Worm (Caenorhabditis elegans) whole organism, early embryonic: ENCODE data around the gene abu-1.

Experiments used
- flt-1 ChIP-seq: fragments of 200-800 bp; sonication (Bioruptor generic); IDR thresholded peaks from 2 replicates; pipeline ENCODE4 v1.3.6; 2022; ENCODE audit warnings: missing genetic modification characterization, missing compliant biosample characterization
- pes-1 ChIP-seq: fragments of 200-800 bp; sonication (Bioruptor generic); IDR thresholded peaks from 2 replicates; pipeline ENCODE4 v1.3.6; 2022; ENCODE audit warnings: missing genetic modification reagents, missing genetic modification characterization, missing compliant biosample characterization
- tbx-37 ChIP-seq: fragments of 200-800 bp; sonication (Bioruptor generic); conservative IDR thresholded peaks from 2 replicates; pipeline ENCODE4 v1.3.6; 2022; ENCODE audit warnings: missing genetic modification reagents, missing genetic modification characterization, missing compliant biosample characterization

ce11 chrV:10333843-10334242 is 47.8 kb downstream of the abu-1 start:
- TF ChIP-seq tbx-37 (GFP tag; lab: Robert Waterston, UW), result no peak
- no peak for TF ChIP-seq pes-1 (GFP tag; lab: Robert Waterston, UW)
- no peak for TF ChIP-seq flt-1 (GFP tag; lab: Robert Waterston, UW)
